Fruit fly (Drosophila melanogaster): Measurements from ENCODE around the gene CG4239.

- no peak for TF ChIP-seq crc (GFP tag; optimal IDR thresholded peaks at IDR 0.05)
- no peak; the same call in 2 of the 3 replicates for TF ChIP-seq CG34422 (GFP tag; IDR thresholded peaks at IDR 0.05)
- TF ChIP-seq zf30C (GFP tag; optimal IDR thresholded peaks at IDR 0.05), result no peak
- no peak for TF ChIP-seq lmd (GFP tag; IDR thresholded peaks at IDR 0.05)
Observed at dm6 chrX:16421899-16422412, 36.9 kb downstream of the CG4239 start, which contains the start of gene AnxB11.

Measured in whole organism, embryonic.